Worm (Caenorhabditis elegans): ENCODE measurements around the gene F19B10.6.
A peak's percentile ranks its signal among the peaks of the same experiment; 100 is the strongest.

F19B10.6 gene

ce11 chrII:3630810-3631209, 32.9 kb downstream of the F19B10.6 start, which contains the start of gene M151.2:
M151.2 (plus strand) TSS chrII:3631110.
- TF ChIP-seq attf-5 (GFP tag; optimal IDR thresholded peaks at IDR 0.05): no peak
- no peak for TF ChIP-seq nhr-90 (tag; optimal IDR thresholded peaks at IDR 0.05)
- TF ChIP-seq nfya-2 (GFP tag; IDR thresholded peaks at IDR 0.05): no peak
- TF ChIP-seq F37B4.10 (GFP tag; IDR thresholded peaks at IDR 0.05): no peak
- TF ChIP-seq atf-7 (tag; optimal IDR thresholded peaks at IDR 0.05): no peak

DNA sequence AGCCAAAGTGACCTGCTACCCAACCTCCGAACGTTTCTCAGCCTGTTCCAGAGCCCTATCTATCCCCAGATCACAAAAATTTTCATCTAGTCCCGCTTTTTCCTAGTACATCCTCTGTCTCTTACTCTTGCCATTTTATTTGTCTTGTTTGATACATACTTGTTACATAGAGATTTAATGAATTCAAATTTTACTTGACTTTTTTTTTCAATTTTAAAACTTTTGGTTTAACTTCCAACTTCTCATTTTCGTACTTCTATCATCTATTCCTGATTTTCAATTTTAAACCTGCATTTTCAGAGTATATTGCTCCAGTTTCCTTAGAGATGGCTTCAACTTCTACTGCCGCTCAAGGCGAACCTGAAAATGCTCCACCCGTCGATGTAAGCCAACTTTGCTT, 36.8 kb downstream of the F19B10.6 start, which contains the start of gene M151.3:
TSS of gene M151.3 (plus strand) at position 301 of the 400 bp plus-strand sequence.
- TF ChIP-seq snpc-1.3 (tag; optimal IDR thresholded peaks at IDR 0.05; ENCODE audit: insufficient read depth) (no peak), ets-4 (GFP tag; optimal IDR thresholded peaks at IDR 0.05) (no peak), mes-4 (tag; optimal IDR thresholded peaks at IDR 0.05) (no peak), hsf-1 (GFP tag; IDR thresholded peaks at IDR 0.05) (no peak), lin-35 (GFP tag; optimal IDR thresholded peaks at IDR 0.05) (no peak), tbx-9 (tag; optimal IDR thresholded peaks at IDR 0.05; ENCODE audit: borderline replicate concordance) (no peak), athp-1 (tag; optimal IDR thresholded peaks at IDR 0.05) (no peak), egl-44 (GFP tag; IDR thresholded peaks at IDR 0.05) (no peak), K12H6.12 (tag; optimal IDR thresholded peaks at IDR 0.05) (no peak), dox-1 (GFP tag; IDR thresholded peaks at IDR 0.05) (no peak), lin-26 (GFP tag; IDR thresholded peaks at IDR 0.05) (no peak), zfh-2 (GFP tag; conservative IDR thresholded peaks at IDR 0.05) (no peak), F33H1.4 (GFP tag; IDR thresholded peaks at IDR 0.05) (no peak), ztf-3 (GFP tag; optimal IDR thresholded peaks at IDR 0.05) (no peak), Y56A3A.18 (GFP tag; IDR thresholded peaks at IDR 0.05) (no peak)

- TF ChIP-seq K11D2.4 (GFP tag; IDR thresholded peaks at IDR 0.05): no peak
- no peak for TF ChIP-seq Y53G8AR.9 (GFP tag; conservative IDR thresholded peaks at IDR 0.05)
- TF ChIP-seq egl-18 (GFP tag; IDR thresholded peaks at IDR 0.05): no peak
- TF ChIP-seq atf-7 (tag; optimal IDR thresholded peaks at IDR 0.05): no peak
- TF ChIP-seq egrh-3 (GFP tag; IDR thresholded peaks at IDR 0.05): no peak
- TF ChIP-seq tlf-1 (GFP tag; optimal IDR thresholded peaks at IDR 0.05): no peak
- no peak for TF ChIP-seq gei-17 (GFP tag; optimal IDR thresholded peaks at IDR 0.05)
- TF ChIP-seq F33H1.4 (GFP tag; IDR thresholded peaks at IDR 0.05): no peak
- no peak for TF ChIP-seq dpff-1 (tag; optimal IDR thresholded peaks at IDR 0.05)
- TF ChIP-seq B0336.3 (GFP tag; IDR thresholded peaks at IDR 0.05): no peak
- TF ChIP-seq mxl-1 (tag; optimal IDR thresholded peaks at IDR 0.05): no peak
- no peak for TF ChIP-seq F57C9.4 (tag; optimal IDR thresholded peaks at IDR 0.05)
- TF ChIP-seq nfyb-1 (GFP tag; IDR thresholded peaks at IDR 0.05): no peak
- no peak for TF ChIP-seq athp-1 (tag; optimal IDR thresholded peaks at IDR 0.05)
- TF ChIP-seq bed-1 (GFP tag; IDR thresholded peaks at IDR 0.05): no peak
Observed at ce11 chrII:3622014-3622413, 41.7 kb downstream of the F19B10.6 start, which contains the start of gene M151.7. M151.7 (plus strand) TSS chrII:3622314.

DNA sequence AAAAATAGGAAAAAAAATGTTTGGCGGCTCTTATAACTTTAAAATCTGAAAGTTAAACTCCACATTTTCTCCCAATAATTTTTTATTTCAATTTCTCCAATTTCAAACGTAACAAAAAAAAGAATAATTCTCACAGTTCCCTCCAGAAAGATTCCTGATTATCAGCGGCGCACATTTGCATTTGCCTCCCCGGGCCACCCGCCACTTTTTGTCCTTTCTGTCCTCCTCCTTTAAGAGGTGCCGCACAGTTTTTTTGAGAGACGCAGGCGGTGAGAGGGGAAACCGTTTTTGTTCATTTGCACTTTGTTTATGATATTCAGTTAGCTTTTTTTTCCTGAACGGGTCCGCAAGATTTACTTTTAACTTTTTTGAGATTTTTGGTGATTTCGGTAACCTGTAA, 42.8 kb downstream of the F19B10.6 start:
- TF ChIP-seq egl-44 (GFP tag; IDR thresholded peaks at IDR 0.05) (no peak), athp-1 (tag; optimal IDR thresholded peaks at IDR 0.05) (no peak), lin-40 (tag; optimal IDR thresholded peaks at IDR 0.05) (no peak), him-1 (tag; optimal IDR thresholded peaks at IDR 0.05) (no peak), aptf-2 (GFP tag; conservative IDR thresholded peaks at IDR 0.05) (peak; percentile 56; the same call in 1 of the 2 replicates), efl-1 (GFP tag; optimal IDR thresholded peaks at IDR 0.05) (peak; percentile 66), madf-8 (GFP tag; conservative IDR thresholded peaks at IDR 0.05) (0 out of 2 replicates have a peak, but pooled peaks have one; percentile 20), egrh-3 (GFP tag; IDR thresholded peaks at IDR 0.05) (no peak), rcor-1 (GFP tag; IDR thresholded peaks at IDR 0.05) (no peak), ama-1 (optimal IDR thresholded peaks at IDR 0.05) (no peak), ama-1 (GFP tag; optimal IDR thresholded peaks at IDR 0.05) (no peak), xnd-1 (tag; optimal IDR thresholded peaks at IDR 0.05) (no peak), dpl-1 (GFP tag; optimal IDR thresholded peaks at IDR 0.05) (peak; percentile 24), madf-6 (GFP tag; IDR thresholded peaks at IDR 0.05) (peak; percentile 36; the same call in 1 of the 2 replicates)

All from whole organism, young adult.